Fruit fly (Drosophila melanogaster) S2 (cell line): Measurements from ENCODE around the gene KFase.

Source experiments
- CG8478 ChIP-seq: fragments of >200 bp; optimal IDR thresholded peaks from 2 replicates; lab custom pipeline; 2018
- CTCF ChIP-seq, 2 experiments: fragments of >200 bp; optimal IDR thresholded peaks; 2 replicates each; lab custom pipeline; 2018

DNA sequence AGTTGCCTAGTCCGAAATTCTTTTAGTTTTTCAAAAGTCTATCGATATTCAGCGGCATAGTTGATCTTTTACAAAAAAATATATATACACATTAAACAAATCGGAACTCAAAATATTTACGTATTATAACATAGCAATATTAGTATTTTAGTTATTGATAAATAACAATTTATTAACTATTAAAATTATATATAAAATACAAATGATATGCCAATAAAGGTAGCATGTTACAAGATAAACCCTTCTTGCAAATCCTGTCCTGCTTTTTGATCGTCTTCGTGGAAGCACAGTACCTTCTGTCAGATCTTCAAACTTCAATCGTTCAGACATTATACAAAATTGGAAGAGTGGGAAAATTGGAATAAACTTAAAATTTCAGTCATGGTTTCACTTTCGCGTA lies 8.2 kb upstream of the KFase start, which contains the start of gene CG9550:
- TF ChIP-seq CG8478 (lab: Kevin White, UChicago), result no peak
- TF ChIP-seq CTCF (optimal IDR thresholded peaks at IDR 0.05; lab: Kevin White, UChicago), result no peak
